Worm (Caenorhabditis elegans) whole organism, late embryonic: ENCODE results near the gene C56G2.5.

ENCODE experiments used
- C08G9.2 ChIP-seq: sonication (generic microtip); optimal IDR thresholded peaks from 2 replicates; lab custom pipeline; 2016; ENCODE audit warnings: mild to moderate bottlenecking, missing genetic modification characterization, moderate library complexity, missing compliant biosample characterization
- C38D4.7 ChIP-seq: fragments of 200-800 bp; sonication (Bioruptor generic); optimal IDR thresholded peaks from 2 replicates; lab custom pipeline; 2018; ENCODE audit warnings: mild to moderate bottlenecking, missing genetic modification characterization, moderate library complexity, missing compliant biosample characterization
- K02D7.2 ChIP-seq: sonication (generic microtip); optimal IDR thresholded peaks from 2 replicates; lab custom pipeline; 2017; ENCODE audit warnings: mild to moderate bottlenecking, missing genetic modification characterization, missing compliant biosample characterization
- Y22D7AL.16 ChIP-seq: sonication (generic microtip); optimal IDR thresholded peaks from 2 replicates; lab custom pipeline; 2016; ENCODE audit warnings: missing genetic modification characterization, missing compliant biosample characterization
- ahr-1 ChIP-seq: sonication (generic microtip); optimal IDR thresholded peaks from 2 replicates; lab custom pipeline; 2016; ENCODE audit warnings: missing genetic modification characterization, missing compliant biosample characterization
- ceh-14 ChIP-seq: sonication (generic microtip); optimal IDR thresholded peaks from 2 replicates; lab custom pipeline; 2016; ENCODE audit warnings: missing genotype, missing genetic modification characterization, missing compliant biosample characterization
- ceh-18 ChIP-seq: sonication (generic microtip); optimal IDR thresholded peaks from 2 replicates; lab custom pipeline; 2016; ENCODE audit warnings: missing genetic modification characterization, missing compliant biosample characterization
- ceh-19 ChIP-seq: fragments of 200-800 bp; sonication (Bioruptor generic); optimal IDR thresholded peaks from 2 replicates; lab custom pipeline; 2018; ENCODE audit warnings: mild to moderate bottlenecking, missing genetic modification characterization, missing compliant biosample characterization
- ceh-2 ChIP-seq: sonication (generic microtip); optimal IDR thresholded peaks from 2 replicates; lab custom pipeline; 2016; ENCODE audit warnings: missing genotype, missing genetic modification characterization, missing compliant biosample characterization
- ceh-22 ChIP-seq: sonication (generic microtip); optimal IDR thresholded peaks from 2 replicates; lab custom pipeline; 2017; ENCODE audit warnings: missing biosample characterization, missing genetic modification characterization
- ceh-30 ChIP-seq: fragments of 150-350 bp; optimal IDR thresholded peaks from 2 replicates; lab custom pipeline; 2014; ENCODE audit warnings: missing biosample characterization, missing genetic modification characterization
- ceh-31 ChIP-seq: sonication (generic microtip); optimal IDR thresholded peaks from 2 replicates; lab custom pipeline; 2016; ENCODE audit warnings: missing genetic modification characterization, missing compliant biosample characterization
- ceh-45 ChIP-seq: fragments of 200-800 bp; sonication (Bioruptor generic); IDR thresholded peaks from 2 replicates; pipeline ENCODE4 v1.3.6; 2022; ENCODE audit warnings: missing genetic modification reagents, missing genetic modification characterization, missing compliant biosample characterization
- ceh-6 ChIP-seq: fragments of 200-800 bp; sonication (Bioruptor generic); optimal IDR thresholded peaks from 2 replicates; lab custom pipeline; 2018; ENCODE audit warnings: mild to moderate bottlenecking, missing genetic modification characterization, missing compliant biosample characterization
- ceh-9 ChIP-seq: sonication (generic microtip); optimal IDR thresholded peaks from 2 replicates; lab custom pipeline; 2016; ENCODE audit warnings: mild to moderate bottlenecking, missing genetic modification characterization, inconsistent platforms, missing compliant biosample characterization
- che-1 ChIP-seq: sonication (generic microtip); optimal IDR thresholded peaks from 2 replicates; lab custom pipeline; 2016; ENCODE audit warnings: mild to moderate bottlenecking, missing genetic modification characterization, missing compliant biosample characterization
- dmd-4 ChIP-seq: sonication (generic microtip); optimal IDR thresholded peaks from 2 replicates; lab custom pipeline; 2016; ENCODE audit warnings: borderline replicate concordance, missing genetic modification characterization, missing compliant biosample characterization
- dve-1 ChIP-seq: sonication (generic microtip); optimal IDR thresholded peaks from 2 replicates; lab custom pipeline; 2017; ENCODE audit warnings: antibody characterized with exemption, mild to moderate bottlenecking, missing genetic modification characterization, missing compliant biosample characterization
- elt-2 ChIP-seq: sonication (generic microtip); optimal IDR thresholded peaks from 2 replicates; lab custom pipeline; 2016; ENCODE audit warnings: missing genetic modification reagents, missing genetic modification characterization, missing compliant biosample characterization
- ets-4 ChIP-seq: sonication (generic microtip); optimal IDR thresholded peaks from 2 replicates; lab custom pipeline; 2016; ENCODE audit warnings: missing genetic modification characterization, missing compliant biosample characterization
- fkh-10 ChIP-seq: fragments of 150-350 bp; optimal IDR thresholded peaks from 2 replicates; lab custom pipeline; 2014; ENCODE audit warnings: missing biosample characterization, missing genetic modification reagents, missing genetic modification characterization
- fkh-6 ChIP-seq: sonication (generic microtip); optimal IDR thresholded peaks from 2 replicates; lab custom pipeline; 2016; ENCODE audit warnings: missing genetic modification characterization, missing compliant biosample characterization
- hlh-30 ChIP-seq: sonication (generic microtip); optimal IDR thresholded peaks from 2 replicates; lab custom pipeline; 2017; ENCODE audit warnings: antibody characterized with exemption, missing genetic modification characterization, missing compliant biosample characterization; ENCODE audit not compliant: insufficient read depth
- madf-2 ChIP-seq: sonication (generic microtip); optimal IDR thresholded peaks from 2 replicates; lab custom pipeline; 2017; ENCODE audit warnings: missing genetic modification characterization, missing compliant biosample characterization
- mec-3 ChIP-seq: sonication (generic microtip); optimal IDR thresholded peaks from 2 replicates; lab custom pipeline; 2016; ENCODE audit warnings: borderline replicate concordance, missing genetic modification characterization, missing compliant biosample characterization
- nfya-1 ChIP-seq: sonication (generic microtip); optimal IDR thresholded peaks from 2 replicates; lab custom pipeline; 2017; ENCODE audit warnings: missing genetic modification characterization, mild to moderate bottlenecking, missing compliant biosample characterization, antibody characterized with exemption, moderate library complexity
- nhr-11 ChIP-seq: fragments of 150-350 bp; optimal IDR thresholded peaks from 2 replicates; lab custom pipeline; 2014; ENCODE audit warnings: missing biosample characterization, missing genetic modification characterization
- npax-4 ChIP-seq: sonication (generic microtip); optimal IDR thresholded peaks from 2 replicates; lab custom pipeline; 2016; ENCODE audit warnings: missing genetic modification characterization, missing compliant biosample characterization
- odd-2 ChIP-seq: sonication (generic microtip); optimal IDR thresholded peaks from 2 replicates; lab custom pipeline; 2017; ENCODE audit warnings: antibody characterized with exemption, mild to moderate bottlenecking, missing genetic modification characterization, missing compliant biosample characterization
- pag-3 ChIP-seq: sonication (generic microtip); optimal IDR thresholded peaks from 2 replicates; lab custom pipeline; 2016; ENCODE audit warnings: missing compliant biosample characterization, missing genetic modification characterization, borderline replicate concordance
- pax-1 ChIP-seq: fragments of 150-350 bp; optimal IDR thresholded peaks from 2 replicates; lab custom pipeline; 2014; ENCODE audit warnings: missing biosample characterization, missing genetic modification characterization
- pha-4 ChIP-seq: fragments of 150-350 bp; optimal IDR thresholded peaks from 2 replicates; lab custom pipeline; 2018; ENCODE audit warnings: missing biosample characterization, missing genetic modification reagents, missing genetic modification characterization
- pqm-1 ChIP-seq: sonication (generic microtip); optimal IDR thresholded peaks from 2 replicates; lab custom pipeline; 2016; ENCODE audit warnings: missing genetic modification characterization, missing compliant biosample characterization
- pros-1 ChIP-seq: fragments of 150-350 bp; optimal IDR thresholded peaks from 2 replicates; lab custom pipeline; 2014; ENCODE audit warnings: missing biosample characterization, missing genetic modification reagents, missing genetic modification characterization
- ref-2 ChIP-seq: sonication (generic microtip); optimal IDR thresholded peaks from 2 replicates; lab custom pipeline; 2016; ENCODE audit warnings: missing genetic modification characterization, missing compliant biosample characterization
- rnt-1 ChIP-seq: sonication (generic microtip); optimal IDR thresholded peaks from 2 replicates; lab custom pipeline; 2016; ENCODE audit warnings: missing genetic modification characterization, missing compliant biosample characterization
- sdc-2 ChIP-seq: sonication (generic microtip); optimal IDR thresholded peaks from 2 replicates; lab custom pipeline; 2016; ENCODE audit warnings: missing genotype, missing genetic modification characterization, missing compliant biosample characterization
- sox-2 ChIP-seq: fragments of 200-800 bp; sonication (Bioruptor generic); IDR thresholded peaks from 2 replicates; pipeline ENCODE4 v1.3.6; 2022; ENCODE audit warnings: missing genetic modification reagents, missing genetic modification characterization, missing compliant biosample characterization
- sox-4 ChIP-seq: sonication (generic microtip); optimal IDR thresholded peaks from 2 replicates; lab custom pipeline; 2017; ENCODE audit warnings: mild to moderate bottlenecking, missing genetic modification characterization, inconsistent platforms, missing compliant biosample characterization
- syd-9 ChIP-seq: sonication (generic microtip); optimal IDR thresholded peaks from 2 replicates; lab custom pipeline; 2016; ENCODE audit warnings: mild to moderate bottlenecking, missing genetic modification characterization, moderate library complexity, missing compliant biosample characterization
- tbx-2 ChIP-seq: sonication (generic microtip); optimal IDR thresholded peaks from 2 replicates; lab custom pipeline; 2016; ENCODE audit warnings: missing genetic modification characterization, missing compliant biosample characterization
- tbx-7 ChIP-seq: sonication (generic microtip); optimal IDR thresholded peaks from 2 replicates; lab custom pipeline; 2016; ENCODE audit warnings: missing genotype, missing genetic modification characterization, missing compliant biosample characterization
- ttx-3 ChIP-seq: sonication (generic microtip); optimal IDR thresholded peaks from 2 replicates; lab custom pipeline; 2016; ENCODE audit warnings: missing genetic modification reagents, missing genetic modification characterization, missing compliant biosample characterization
- unc-3 ChIP-seq, 2 experiments: fragments of 200-800 bp in 1 of 2; sonication (Bioruptor generic) in 1 of 2; sonication (generic microtip) in 1 of 2; conservative IDR thresholded peaks in 1 of 2; optimal IDR thresholded peaks in 1 of 2; 2 replicates each; pipeline versions ENCODE4 v1.3.6 to Lab custom; 2016 to 2022; ENCODE audit warnings: missing compliant biosample characterization in 2 of 2, missing genetic modification characterization in 2 of 2, missing genetic modification reagents in 1 of 2
- unc-42 ChIP-seq: sonication (generic microtip); optimal IDR thresholded peaks from 2 replicates; lab custom pipeline; 2016; ENCODE audit warnings: missing genotype, missing genetic modification characterization, missing compliant biosample characterization
- unc-55 ChIP-seq: sonication (generic microtip); optimal IDR thresholded peaks from 2 replicates; lab custom pipeline; 2017; ENCODE audit warnings: missing biosample characterization, missing genetic modification reagents, missing genetic modification characterization
- unc-86 ChIP-seq: sonication (generic microtip); optimal IDR thresholded peaks from 2 replicates; lab custom pipeline; 2016; ENCODE audit warnings: missing genetic modification characterization, missing compliant biosample characterization
- zip-5 ChIP-seq: sonication (generic microtip); optimal IDR thresholded peaks from 2 replicates; lab custom pipeline; 2016; ENCODE audit warnings: missing genetic modification characterization, missing compliant biosample characterization
- ztf-16 ChIP-seq: sonication (generic microtip); optimal IDR thresholded peaks from 2 replicates; lab custom pipeline; 2017; ENCODE audit warnings: missing genetic modification characterization, missing compliant biosample characterization

Gene C56G2.5

DNA sequence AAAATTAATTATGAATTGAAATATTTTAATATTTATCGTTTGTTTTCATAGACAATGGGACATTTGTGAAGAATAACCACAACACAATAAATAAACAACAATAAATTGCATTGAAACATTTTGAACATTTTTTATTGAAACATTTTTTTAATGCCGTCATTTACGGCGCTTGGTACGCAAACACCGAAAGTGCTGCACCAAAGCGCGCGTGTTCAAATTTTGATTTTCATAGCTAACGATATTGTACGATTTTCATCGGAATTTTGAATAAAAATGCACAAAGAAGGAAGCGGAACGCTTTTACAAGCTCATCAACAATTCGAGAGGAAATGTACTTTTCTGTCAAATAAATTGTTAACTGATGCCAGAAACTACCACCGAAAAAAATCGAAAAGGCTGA is 20.3 kb downstream of the C56G2.5 start:
- TF ChIP-seq ahr-1 (tag; lab: Kevin White, UChicago) (no peak), ceh-22 (tag; lab: Kevin White, UChicago) (no peak), K02D7.2 (tag; lab: Kevin White, UChicago) (no peak), sox-4 (tag; lab: Kevin White, UChicago) (no peak), pax-1 (tag; lab: Kevin White, UChicago) (no peak), unc-42 (no peak), elt-2 (tag; lab: Kevin White, UChicago) (no peak), ceh-18 (tag; lab: Kevin White, UChicago) (no peak), pha-4 (tag; lab: Kevin White, UChicago) (no peak), tbx-2 (tag; lab: Kevin White, UChicago) (no peak), zip-5 (tag; lab: Kevin White, UChicago) (no peak), pros-1 (tag; lab: Kevin White, UChicago) (no peak), che-1 (tag; lab: Kevin White, UChicago) (no peak), unc-86 (tag; lab: Kevin White, UChicago) (no peak), unc-55 (GFP tag; lab: Kevin White, UChicago) (no peak)

- TF ChIP-seq pag-3 (tag; lab: Kevin White, UChicago) (no peak), fkh-10 (no peak), madf-2 (tag; lab: Kevin White, UChicago) (no peak), ceh-2 (no peak), ceh-22 (tag; lab: Kevin White, UChicago) (no peak), dmd-4 (tag; lab: Kevin White, UChicago) (no peak), syd-9 (tag; lab: Kevin White, UChicago) (no peak), ahr-1 (tag; lab: Kevin White, UChicago) (no peak), npax-4 (tag; lab: Kevin White, UChicago) (no peak), ets-4 (tag; lab: Kevin White, UChicago) (no peak), pqm-1 (tag; lab: Kevin White, UChicago) (no peak), rnt-1 (no peak), ztf-16 (tag; lab: Kevin White, UChicago) (no peak), ceh-6 (GFP tag; lab: Kevin White, UChicago) (no peak), ref-2 (tag; lab: Kevin White, UChicago) (no peak), sox-2 (GFP tag; lab: Robert Waterston, UW) (peak; percentile 25; the same call in 1 of the 2 replicates), ceh-31 (peak; percentile 58), hlh-30 (peak; percentile 97), ceh-18 (tag; lab: Kevin White, UChicago) (peak; percentile 46), ceh-14 (tag; lab: Kevin White, UChicago) (no peak), mec-3 (tag; lab: Kevin White, UChicago) (no peak), ceh-45 (GFP tag; lab: Robert Waterston, UW) (no peak), ceh-30 (tag; lab: Kevin White, UChicago) (no peak), ceh-19 (GFP tag; lab: Kevin White, UChicago) (no peak), elt-2 (tag; lab: Kevin White, UChicago) (peak; percentile 81), tbx-7 (no peak), ceh-9 (tag; lab: Kevin White, UChicago) (no peak), Y22D7AL.16 (tag; lab: Kevin White, UChicago) (no peak), unc-42 (no peak), che-1 (tag; lab: Kevin White, UChicago) (no peak), nhr-11 (tag; lab: Kevin White, UChicago) (no peak), odd-2 (tag; lab: Kevin White, UChicago) (no peak), nfya-1 (peak; percentile 51), dve-1 (no peak), unc-55 (GFP tag; lab: Kevin White, UChicago) (peak; percentile 11), fkh-6 (no peak), unc-3 (GFP tag; conservative IDR thresholded peaks at IDR 0.05; lab: Robert Waterston, UW) (no peak), unc-3 (tag; optimal IDR thresholded peaks at IDR 0.05; lab: Kevin White, UChicago) (no peak), pha-4 (tag; lab: Kevin White, UChicago) (no peak), ttx-3 (tag; lab: Kevin White, UChicago) (no peak), C08G9.2 (tag; lab: Kevin White, UChicago) (no peak), K02D7.2 (tag; lab: Kevin White, UChicago) (no peak), sdc-2 (no peak), C38D4.7 (no peak)
Measured at ce11 chrIII:6303114-6303647, 20.9 kb downstream of the C56G2.5 start, which contains the start of gene F47D12.9. Gene F47D12.9, minus strand, starts transcription at chrIII:6303380.
